Worm (Caenorhabditis elegans) whole organism, young adult: ENCODE data around the gene clec-215.
A peak's percentile ranks its signal among the peaks of the same experiment; 100 is the strongest.

Source experiments
- B0261.1 ChIP-seq: sonication (generic microtip); optimal IDR thresholded peaks from 2 replicates; lab custom pipeline; 2016; ENCODE audit warnings: mild to moderate bottlenecking, missing genetic modification characterization, moderate library complexity, missing compliant biosample characterization
- C06A6.2 ChIP-seq: fragments of 200-800 bp; sonication (Bioruptor generic); conservative IDR thresholded peaks from 2 replicates; pipeline ENCODE4 v1.3.6; 2022; ENCODE audit warnings: missing genetic modification characterization, missing compliant biosample characterization
- C17E4.6 ChIP-seq: fragments of 200-800 bp; sonication (Bioruptor generic); IDR thresholded peaks from 2 replicates; pipeline ENCODE4 v1.3.6; 2022; ENCODE audit warnings: missing genetic modification reagents, missing genetic modification characterization, missing compliant biosample characterization
- D2030.7 ChIP-seq: fragments of 200-800 bp; sonication (Bioruptor generic); IDR thresholded peaks from 2 replicates; pipeline ENCODE4 v1.3.6; 2022; ENCODE audit warnings: missing genetic modification reagents, missing genetic modification characterization, missing compliant biosample characterization
- F10E7.11 ChIP-seq: sonication (generic microtip); optimal IDR thresholded peaks from 2 replicates; lab custom pipeline; 2017; ENCODE audit warnings: mild to moderate bottlenecking, missing genetic modification characterization, moderate library complexity, missing compliant biosample characterization
- F55B11.4 ChIP-seq: sonication (generic microtip); optimal IDR thresholded peaks from 2 replicates; lab custom pipeline; 2016; ENCODE audit warnings: missing compliant biosample characterization, missing genetic modification characterization, borderline replicate concordance; ENCODE audit not compliant: insufficient read depth
- K11D2.4 ChIP-seq: fragments of 200-800 bp; sonication (Bioruptor generic); IDR thresholded peaks from 2 replicates; pipeline ENCODE4 v1.3.6; 2022; ENCODE audit warnings: missing genetic modification reagents, missing genetic modification characterization, missing compliant biosample characterization
- K12H6.12 ChIP-seq: fragments of 200-800 bp; sonication (Bioruptor generic); optimal IDR thresholded peaks from 2 replicates; lab custom pipeline; 2018; ENCODE audit warnings: mild to moderate bottlenecking, missing genetic modification characterization, missing compliant biosample characterization
- Y67H2A.10 ChIP-seq: fragments of 200-800 bp; sonication (Bioruptor generic); conservative IDR thresholded peaks from 2 replicates; pipeline ENCODE4 v1.3.6; 2022; ENCODE audit warnings: missing genetic modification reagents, missing genetic modification characterization, missing compliant biosample characterization
- ZK185.1 ChIP-seq: sonication (generic microtip); optimal IDR thresholded peaks from 2 replicates; lab custom pipeline; 2016; ENCODE audit warnings: mild to moderate bottlenecking, missing genetic modification characterization, missing compliant biosample characterization; ENCODE audit not compliant: poor library complexity, severe bottlenecking
- akir-1 ChIP-seq: fragments of 200-800 bp; sonication (Bioruptor generic); optimal IDR thresholded peaks from 2 replicates; lab custom pipeline; 2018; ENCODE audit warnings: mild to moderate bottlenecking, missing genetic modification characterization, moderate library complexity, missing compliant biosample characterization
- bed-2 ChIP-seq: fragments of 200-800 bp; sonication (Bioruptor generic); IDR thresholded peaks from 2 replicates; pipeline ENCODE4 v1.3.6; 2022; ENCODE audit warnings: missing genetic modification reagents, missing genetic modification characterization, missing compliant biosample characterization
- ccch-3 ChIP-seq: fragments of 200-800 bp; sonication (Bioruptor generic); optimal IDR thresholded peaks from 2 replicates; lab custom pipeline; 2018; ENCODE audit warnings: mild to moderate bottlenecking, missing genetic modification characterization, missing compliant biosample characterization
- cebp-2 ChIP-seq: fragments of 200-800 bp; sonication (Bioruptor generic); IDR thresholded peaks from 2 replicates; pipeline ENCODE4 v1.3.6; 2022; ENCODE audit warnings: missing genetic modification characterization, missing compliant biosample characterization
- ceh-27 ChIP-seq: fragments of 200-800 bp; sonication (Bioruptor generic); optimal IDR thresholded peaks from 2 replicates; lab custom pipeline; 2018; ENCODE audit warnings: mild to moderate bottlenecking, missing genetic modification characterization, moderate library complexity, missing compliant biosample characterization
- chd-7 ChIP-seq: sonication (generic microtip); optimal IDR thresholded peaks from 2 replicates; lab custom pipeline; 2016; ENCODE audit warnings: mild to moderate bottlenecking, missing genetic modification characterization, moderate library complexity, missing compliant biosample characterization
- egl-44 ChIP-seq: fragments of 200-800 bp; sonication (Bioruptor generic); IDR thresholded peaks from 2 replicates; pipeline ENCODE4 v1.3.6; 2022; ENCODE audit warnings: missing genetic modification reagents, missing genetic modification characterization, missing compliant biosample characterization
- fkh-3 ChIP-seq: sonication (generic microtip); optimal IDR thresholded peaks from 2 replicates; lab custom pipeline; 2016; ENCODE audit warnings: mild to moderate bottlenecking, missing genetic modification characterization, missing compliant biosample characterization
- hrde-1 ChIP-seq: sonication (generic microtip); optimal IDR thresholded peaks from 2 replicates; lab custom pipeline; 2016; ENCODE audit warnings: missing genetic modification characterization, mild to moderate bottlenecking, missing compliant biosample characterization, moderate library complexity, missing genotype, missing genetic modification reagents, borderline replicate concordance
- hsf-1 ChIP-seq: fragments of 200-800 bp; sonication (Bioruptor generic); IDR thresholded peaks from 2 replicates; pipeline ENCODE4 v1.3.6; 2022; ENCODE audit warnings: missing genetic modification reagents, missing genetic modification characterization, missing compliant biosample characterization
- let-526 ChIP-seq: fragments of 200-800 bp; sonication (Bioruptor generic); IDR thresholded peaks from 2 replicates; pipeline ENCODE4 v1.3.6; 2022; ENCODE audit warnings: missing genetic modification reagents, missing genetic modification characterization, missing compliant biosample characterization
- lin-35 ChIP-seq, 3 experiments: fragments of 150-350 bp in 2 of 3; sonication (generic microtip) in 1 of 3; optimal IDR thresholded peaks; 2 replicates each; lab custom pipeline; 2014 to 2018; ENCODE audit warnings: missing biosample characterization in 3 of 3, missing genetic modification characterization in 3 of 3, missing genetic modification reagents in 3 of 3
- lin-54 ChIP-seq: fragments of 200-800 bp; sonication (Bioruptor generic); optimal IDR thresholded peaks from 2 replicates; lab custom pipeline; 2018; ENCODE audit warnings: mild to moderate bottlenecking, missing genetic modification characterization, missing compliant biosample characterization
- lsl-1 ChIP-seq: fragments of 200-800 bp; sonication (Bioruptor generic); optimal IDR thresholded peaks from 2 replicates; lab custom pipeline; 2018; ENCODE audit warnings: mild to moderate bottlenecking, missing genetic modification characterization, moderate library complexity, missing compliant biosample characterization
- mcd-1 ChIP-seq: fragments of 200-800 bp; sonication (Bioruptor generic); IDR thresholded peaks from 2 replicates; pipeline ENCODE4 v1.3.6; 2022; ENCODE audit warnings: missing genetic modification reagents, missing genetic modification characterization, missing compliant biosample characterization
- mes-4 ChIP-seq: sonication (generic microtip); optimal IDR thresholded peaks from 2 replicates; lab custom pipeline; 2016; ENCODE audit warnings: missing genotype, missing genetic modification characterization, missing compliant biosample characterization
- nfya-1 ChIP-seq: sonication (generic microtip); optimal IDR thresholded peaks from 2 replicates; lab custom pipeline; 2017; ENCODE audit warnings: antibody characterized with exemption, missing compliant biosample characterization, missing genetic modification characterization, borderline replicate concordance; ENCODE audit not compliant: insufficient read depth
- nhr-27 ChIP-seq: fragments of 200-800 bp; sonication (Bioruptor generic); optimal IDR thresholded peaks from 2 replicates; lab custom pipeline; 2018; ENCODE audit warnings: mild to moderate bottlenecking, missing genetic modification characterization, moderate library complexity, missing compliant biosample characterization
- pha-4 ChIP-seq: fragments of 150-350 bp; sonication (generic microtip); optimal IDR thresholded peaks from 2 replicates; lab custom pipeline; 2014; ENCODE audit warnings: missing biosample characterization, missing genetic modification reagents, missing genetic modification characterization
- rec-8 ChIP-seq, 2 experiments: sonication (generic microtip); optimal IDR thresholded peaks; 2 replicates each; lab custom pipeline; 2016; ENCODE audit warnings: mild to moderate bottlenecking in 2 of 2, missing genetic modification characterization in 2 of 2, missing genetic modification reagents in 2 of 2, missing genotype in 2 of 2, missing biosample characterization in 1 of 2, missing compliant biosample characterization in 1 of 2, moderate library complexity in 1 of 2
- repo-1 ChIP-seq: sonication (generic microtip); optimal IDR thresholded peaks from 2 replicates; lab custom pipeline; 2017; ENCODE audit warnings: mild to moderate bottlenecking, missing genetic modification characterization, missing compliant biosample characterization
- rpc-1 ChIP-seq, 2 experiments: fragments of 150-350 bp in 1 of 2; sonication (generic microtip) in 1 of 2; optimal IDR thresholded peaks; 2 replicates each; lab custom pipeline; 2014 to 2018; ENCODE audit warnings: missing biosample characterization in 1 of 2, missing genetic modification characterization in 1 of 2, missing genetic modification reagents in 1 of 2, missing genotype in 1 of 2
- snpc-3.4 ChIP-seq: sonication (generic microtip); optimal IDR thresholded peaks from 2 replicates; lab custom pipeline; 2017; ENCODE audit warnings: missing genetic modification characterization, mild to moderate bottlenecking, missing compliant biosample characterization, antibody characterized with exemption, moderate library complexity, missing genotype, missing genetic modification reagents
- unc-130 ChIP-seq: sonication (generic microtip); optimal IDR thresholded peaks from 2 replicates; lab custom pipeline; 2016; ENCODE audit warnings: missing genetic modification reagents, missing genetic modification characterization, missing compliant biosample characterization
- zfh-2 ChIP-seq: fragments of 200-800 bp; sonication (Bioruptor generic); conservative IDR thresholded peaks from 2 replicates; pipeline ENCODE4 v1.3.6; 2022; ENCODE audit warnings: missing genetic modification reagents, missing genetic modification characterization, missing compliant biosample characterization
- zim-3 ChIP-seq: sonication (generic microtip); optimal IDR thresholded peaks from 2 replicates; lab custom pipeline; 2017; ENCODE audit warnings: mild to moderate bottlenecking, missing genetic modification characterization, moderate library complexity, missing compliant biosample characterization
- ztf-18 ChIP-seq: sonication (generic microtip); optimal IDR thresholded peaks from 2 replicates; lab custom pipeline; 2016; ENCODE audit warnings: missing genotype, mild to moderate bottlenecking, missing genetic modification characterization, missing compliant biosample characterization
- ztf-26 ChIP-seq: sonication (generic microtip); optimal IDR thresholded peaks from 2 replicates; lab custom pipeline; 2017; ENCODE audit warnings: missing genetic modification characterization, missing compliant biosample characterization
- ztf-28 ChIP-seq: fragments of 200-800 bp; sonication (Bioruptor generic); IDR thresholded peaks from 2 replicates; pipeline ENCODE4 v1.3.6; 2022; ENCODE audit warnings: missing genetic modification reagents, missing genetic modification characterization, missing compliant biosample characterization
- ztf-3 ChIP-seq: fragments of 200-800 bp; sonication (Bioruptor generic); optimal IDR thresholded peaks from 2 replicates; lab custom pipeline; 2018; ENCODE audit warnings: mild to moderate bottlenecking, missing genetic modification characterization, missing compliant biosample characterization
- ztf-6 ChIP-seq: fragments of 200-800 bp; sonication (Bioruptor generic); IDR thresholded peaks from 2 replicates; pipeline ENCODE4 v1.3.6; 2022; ENCODE audit warnings: missing genetic modification reagents, missing genetic modification characterization, missing compliant biosample characterization

The clec-215 gene

DNA sequence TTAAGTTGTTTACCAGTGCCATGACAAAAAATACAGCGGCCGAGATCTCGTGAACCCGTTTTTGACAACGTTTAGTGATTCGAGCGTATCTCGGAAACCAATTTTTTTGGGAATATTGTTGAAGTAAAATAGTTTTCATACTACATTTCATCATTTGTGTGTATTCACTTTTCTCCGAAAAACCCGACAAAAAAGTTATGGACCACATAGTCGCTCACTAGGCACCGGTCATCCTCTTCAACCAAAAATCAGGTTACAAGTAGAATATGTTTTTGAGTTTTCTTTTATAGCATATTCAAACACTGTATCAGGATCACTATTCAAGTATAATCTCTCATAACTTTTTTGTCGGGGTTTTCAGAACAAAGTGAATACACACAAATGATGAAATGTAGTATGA lies 29.6 kb downstream of the clec-215 start:
- TF ChIP-seq fkh-3 (no peak), C17E4.6 (GFP tag; lab: Robert Waterston, UW) (no peak), pha-4 (tag; lab: Kevin White, UChicago) (no peak), ztf-26 (no peak), F10E7.11 (tag; lab: Kevin White, UChicago) (no peak)
- TF ChIP-seq, all 124 proteins: peak for 0

DNA sequence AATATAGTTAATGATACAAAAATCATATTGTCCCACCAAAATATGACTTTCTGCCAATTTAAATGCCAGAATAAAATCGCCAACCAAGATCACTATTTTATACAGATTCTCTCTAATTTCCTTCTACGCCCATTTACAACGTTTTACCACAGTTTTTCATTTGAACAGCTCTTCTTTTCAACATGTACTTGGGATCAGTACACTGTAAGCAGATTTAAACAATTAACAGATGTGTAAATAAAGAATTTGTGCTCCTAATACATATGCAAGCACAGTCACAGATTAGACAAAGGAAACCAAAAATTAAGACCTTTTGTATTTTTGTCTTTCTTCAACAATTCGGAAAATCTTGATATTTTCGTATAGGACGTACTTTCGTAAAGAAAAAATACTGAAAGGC lies 31.3 kb downstream of the clec-215 start, which contains the start of gene F07C4.11:
TSS of gene F07C4.11 (minus strand) at position 101 of the 400 bp plus-strand sequence.
- TF ChIP-seq D2030.7 (GFP tag; lab: Robert Waterston, UW) (no peak), unc-130 (no peak), snpc-3.4 (tag; lab: Kevin White, UChicago) (no peak), ceh-27 (GFP tag; lab: Kevin White, UChicago) (no peak), repo-1 (tag; lab: Kevin White, UChicago) (no peak), nfya-1 (tag; lab: Kevin White, UChicago) (no peak), nhr-27 (tag; lab: Kevin White, UChicago) (no peak), mcd-1 (GFP tag; lab: Robert Waterston, UW) (no peak), mes-4 (tag; lab: Kevin White, UChicago) (no peak), C06A6.2 (no peak), cebp-2 (GFP tag; lab: Robert Waterston, UW) (no peak), K11D2.4 (no peak), lin-35 (GFP tag; optimal IDR thresholded peaks at IDR 0.05; lab: Kevin White, UChicago) (no peak), egl-44 (GFP tag; lab: Robert Waterston, UW) (no peak), zfh-2 (no peak), K12H6.12 (tag; lab: Kevin White, UChicago) (no peak)

DNA sequence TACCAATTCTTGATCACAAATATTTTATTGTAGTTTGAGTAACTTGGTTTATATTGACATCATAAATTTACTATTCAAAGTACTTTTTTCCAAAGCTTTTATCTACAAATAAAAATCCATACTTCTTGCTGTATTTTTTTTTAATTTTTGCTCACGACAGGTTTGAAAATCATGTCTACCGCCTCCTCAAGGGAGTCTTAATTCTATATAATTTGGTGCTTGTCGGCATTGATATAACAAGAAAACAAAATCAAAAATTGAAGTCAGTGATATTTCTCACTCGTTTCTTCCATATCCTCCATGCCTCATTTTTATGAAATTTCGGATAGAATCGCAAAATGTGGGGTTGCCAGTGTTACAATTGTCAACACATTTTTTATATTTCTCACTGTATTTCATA lies 33.3 kb downstream of the clec-215 start, which contains the start of gene str-47:
TSS of gene str-47 (plus strand) at position 301 of the 400 bp plus-strand sequence.
- TF ChIP-seq hsf-1 (no peak), bed-2 (GFP tag; lab: Robert Waterston, UW) (no peak), akir-1 (GFP tag; lab: Kevin White, UChicago) (no peak), ccch-3 (GFP tag; lab: Kevin White, UChicago) (no peak), let-526 (GFP tag; lab: Robert Waterston, UW) (no peak), Y67H2A.10 (GFP tag; lab: Robert Waterston, UW) (no peak), lin-54 (GFP tag; lab: Kevin White, UChicago) (no peak), ztf-3 (GFP tag; lab: Kevin White, UChicago) (no peak), lin-35 (GFP tag; optimal IDR thresholded peaks at IDR 0.05; lab: Kevin White, UChicago) (no peak), chd-7 (tag; lab: Kevin White, UChicago) (no peak), ceh-27 (GFP tag; lab: Kevin White, UChicago) (no peak), ZK185.1 (tag; lab: Kevin White, UChicago) (no peak), F55B11.4 (tag; lab: Kevin White, UChicago) (no peak), ztf-18 (no peak), zim-3 (tag; lab: Kevin White, UChicago) (no peak)

DNA sequence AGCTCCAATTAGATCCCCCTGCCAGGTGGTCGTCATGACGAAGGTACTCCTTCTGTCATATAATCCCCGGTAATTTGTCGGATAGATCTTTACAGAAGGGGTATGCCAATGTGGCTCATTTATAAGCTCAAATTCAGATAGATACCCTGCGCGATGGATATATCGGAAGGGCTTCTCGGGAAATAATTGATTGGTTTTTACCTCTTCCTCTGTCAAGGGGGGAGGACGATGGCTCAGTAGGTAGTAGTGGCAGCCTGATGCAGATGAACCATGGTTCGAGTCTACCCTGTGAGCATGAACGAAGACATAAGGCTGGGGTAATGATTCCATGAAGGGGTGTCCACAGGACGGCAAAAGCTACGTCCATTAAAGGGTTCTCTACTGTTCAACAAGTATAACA lies 35.0 kb downstream of the clec-215 start:
- TF ChIP-seq ztf-26 (no peak), B0261.1 (tag; lab: Kevin White, UChicago) (no peak), ztf-28 (GFP tag; lab: Robert Waterston, UW) (no peak), lsl-1 (GFP tag; lab: Kevin White, UChicago) (no peak), ztf-6 (GFP tag; lab: Robert Waterston, UW) (no peak), rpc-1 (optimal IDR thresholded peaks at IDR 0.05; lab: Kevin White, UChicago) (no peak), rpc-1 (tag; optimal IDR thresholded peaks at IDR 0.05; lab: Kevin White, UChicago) (peak; percentile 8), hrde-1 (tag; lab: Kevin White, UChicago) (no peak), rec-8 (tag; optimal IDR thresholded peaks at IDR 0.05; lab: Kevin White, UChicago) (no peak)
